Fruit fly (Drosophila melanogaster) whole organism, pupa: ENCODE data around the gene CG34159.

Experiments
- CG10348 ChIP-seq: fragments of 200-800 bp; sonication (Bioruptor generic); IDR thresholded peaks from 2 replicates; pipeline ENCODE4 v1.3.6; 2022; ENCODE audit warnings: missing biosample characterization, missing genetic modification characterization
- CG17806 ChIP-seq: fragments of 200-800 bp; sonication (Bioruptor generic); optimal IDR thresholded peaks from 2 replicates; lab custom pipeline; 2018; ENCODE audit warnings: missing biosample characterization, mild to moderate bottlenecking, missing genetic modification characterization, moderate library complexity
- CG34367 ChIP-seq: fragments of 200-800 bp; sonication (Bioruptor generic); optimal IDR thresholded peaks from 2 replicates; lab custom pipeline; 2018; ENCODE audit warnings: missing biosample characterization, mild to moderate bottlenecking, missing genetic modification characterization
- CG9948 ChIP-seq: fragments of 200-800 bp; sonication (Bioruptor generic); optimal IDR thresholded peaks from 2 replicates; lab custom pipeline; 2018; ENCODE audit warnings: missing biosample characterization, mild to moderate bottlenecking, missing genetic modification characterization, moderate library complexity
- D1 ChIP-seq: fragments of 200-800 bp; sonication (Bioruptor generic); optimal IDR thresholded peaks from 2 replicates; lab custom pipeline; 2018; ENCODE audit warnings: missing biosample characterization, mild to moderate bottlenecking, missing genetic modification characterization, moderate library complexity
- Ets98B ChIP-seq: fragments of 200-800 bp; sonication (Bioruptor generic); IDR thresholded peaks from 2 replicates; pipeline ENCODE4 v1.3.6; 2022; ENCODE audit warnings: missing biosample characterization, missing genetic modification characterization
- Pif1A ChIP-seq: fragments of 200-800 bp; sonication (Bioruptor generic); optimal IDR thresholded peaks from 3 replicates; lab custom pipeline; 2016; ENCODE audit warnings: missing biosample characterization, missing genetic modification characterization
- fd96Ca ChIP-seq: fragments of 200-800 bp; sonication (Bioruptor generic); IDR thresholded peaks from 3 replicates; pipeline ENCODE4 v1.3.6; 2022; ENCODE audit warnings: missing biosample characterization, missing genetic modification characterization
- gl ChIP-seq: fragments of 200-800 bp; sonication (Bioruptor generic); optimal IDR thresholded peaks from 2 replicates; lab custom pipeline; 2018; ENCODE audit warnings: missing biosample characterization, mild to moderate bottlenecking, missing genetic modification characterization
- rn ChIP-seq: fragments of 200-800 bp; sonication (Bioruptor generic); IDR thresholded peaks from 2 replicates; pipeline ENCODE4 v1.3.6; 2022; ENCODE audit warnings: missing biosample characterization, missing genetic modification characterization

DNA sequence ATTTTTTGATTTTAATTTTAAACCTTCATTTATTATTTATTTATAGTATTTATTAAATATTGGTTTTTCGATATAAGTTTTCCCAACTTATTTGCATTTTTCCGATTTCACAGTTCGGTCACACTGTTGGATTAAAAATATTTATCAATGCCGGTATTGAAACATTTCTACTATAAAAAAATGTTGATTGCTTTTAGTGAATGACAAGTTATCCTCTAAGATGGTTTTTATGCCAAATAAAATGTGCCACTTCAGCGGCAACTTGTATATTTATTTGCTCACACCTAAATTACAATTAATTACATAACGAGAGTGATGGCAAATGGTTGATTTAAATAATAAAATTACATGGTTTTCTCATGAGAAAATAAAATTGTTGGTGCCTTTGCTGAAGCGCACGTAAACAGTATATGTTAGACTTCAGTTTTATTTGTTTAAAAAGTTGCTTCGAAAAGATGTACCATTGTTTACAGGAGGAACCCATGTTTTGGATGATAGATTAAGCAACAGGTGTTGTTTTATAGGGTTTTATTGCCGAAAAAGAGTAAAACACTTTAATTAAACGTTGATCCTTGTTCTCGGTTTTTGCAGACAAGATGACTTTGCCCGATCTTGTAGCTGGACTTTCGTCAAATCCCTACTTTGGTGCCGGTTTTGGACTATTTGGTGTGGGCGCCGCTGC lies 18.6 kb upstream of the CG34159 start, which contains the start of gene Bcs1:
- TF ChIP-seq D1: peak; percentile 25
- no peak for TF ChIP-seq rn (GFP tag; lab: Robert Waterston, UW)
- no peak for TF ChIP-seq gl
- no peak for TF ChIP-seq Ets98B (GFP tag; lab: Robert Waterston, UW)
- TF ChIP-seq CG17806 (tag; lab: Kevin White, UChicago): no peak
- TF ChIP-seq fd96Ca (GFP tag; lab: Robert Waterston, UW): no peak
- TF ChIP-seq CG10348: no peak
- no peak for TF ChIP-seq CG9948 (tag; lab: Kevin White, UChicago)
- no peak for TF ChIP-seq Pif1A (GFP tag; lab: Kevin White, UChicago)
- TF ChIP-seq CG34367 (tag; lab: Kevin White, UChicago): no peak
